Fruit fly (Drosophila melanogaster) whole organism, embryonic: Measurements from ENCODE around the gene Chrac-14.

ENCODE experiments used
- Antp ChIP-seq: fragments of 200-800 bp; sonication (Bioruptor generic); optimal IDR thresholded peaks from 3 replicates; lab custom pipeline; 2016; ENCODE audit warnings: missing biosample characterization, missing genetic modification characterization
- Awh ChIP-seq: fragments of 200-800 bp; sonication (Bioruptor generic); IDR thresholded peaks from 2 replicates; pipeline ENCODE4, ENCODE4 v1.3.6; 2022; ENCODE audit warnings: missing biosample characterization, missing genetic modification characterization
- CG1024 ChIP-seq: fragments of 200-800 bp; sonication (Bioruptor generic); IDR thresholded peaks from 2 replicates; pipeline ENCODE4 v1.3.6; 2022; ENCODE audit warnings: missing biosample characterization, missing genetic modification characterization
- CG11093 ChIP-seq: fragments of 200-800 bp; sonication (Bioruptor generic); IDR thresholded peaks from 3 replicates; pipeline ENCODE4 v1.3.6; 2022; ENCODE audit warnings: missing biosample characterization, missing genetic modification characterization
- CG11560 ChIP-seq: fragments of 200-800 bp; sonication (Bioruptor generic); IDR thresholded peaks from 3 replicates; pipeline ENCODE4 v1.3.6; 2022; ENCODE audit warnings: missing biosample characterization, missing genetic modification characterization
- CG12219 ChIP-seq: fragments of 200-800 bp; sonication (Bioruptor generic); optimal IDR thresholded peaks from 3 replicates; lab custom pipeline; 2018; ENCODE audit warnings: missing biosample characterization, mild to moderate bottlenecking, missing genetic modification characterization
- CG1233 ChIP-seq: fragments of 200-800 bp; sonication (Bioruptor generic); optimal IDR thresholded peaks from 4 replicates; lab custom pipeline; 2018; ENCODE audit warnings: missing biosample characterization, mild to moderate bottlenecking, missing genetic modification characterization
- CG12769 ChIP-seq: fragments of 200-800 bp; sonication (Bioruptor generic); optimal IDR thresholded peaks from 2 replicates; lab custom pipeline; 2019; ENCODE audit warnings: missing biosample characterization, mild to moderate bottlenecking, missing genetic modification characterization, moderate library complexity
- CG13424 ChIP-seq: fragments of 200-800 bp; sonication (Bioruptor generic); optimal IDR thresholded peaks from 2 replicates; lab custom pipeline; 2019; ENCODE audit warnings: missing biosample characterization, mild to moderate bottlenecking, missing genetic modification characterization, moderate library complexity
- CG18262 ChIP-seq: fragments of 200-800 bp; optimal IDR thresholded peaks from 3 replicates; lab custom pipeline; 2019; ENCODE audit warnings: missing biosample characterization, mild to moderate bottlenecking, missing genetic modification characterization, moderate library complexity
- CG18764 ChIP-seq: fragments of 200-800 bp; sonication (Bioruptor generic); optimal IDR thresholded peaks from 3 replicates; lab custom pipeline; 2016; ENCODE audit warnings: missing biosample characterization, missing genetic modification characterization
- CG3065 ChIP-seq: fragments of 200-800 bp; sonication (Bioruptor generic); optimal IDR thresholded peaks from 2 replicates; lab custom pipeline; 2016; ENCODE audit warnings: missing biosample characterization, missing genetic modification characterization
- CG31224 ChIP-seq: fragments of 200-800 bp; sonication (Bioruptor generic); IDR thresholded peaks from 2 replicates; pipeline ENCODE4 v1.3.6; 2022; ENCODE audit warnings: missing biosample characterization, missing genetic modification characterization
- CG33213 ChIP-seq: fragments of 200-800 bp; sonication (Bioruptor generic); optimal IDR thresholded peaks from 3 replicates; lab custom pipeline; 2016; ENCODE audit warnings: missing biosample characterization, missing genetic modification characterization
- CG34376 ChIP-seq: fragments of 200-800 bp; sonication (Bioruptor generic); optimal IDR thresholded peaks from 2 replicates; lab custom pipeline; 2018; ENCODE audit warnings: missing biosample characterization, mild to moderate bottlenecking, missing genetic modification characterization
- CG3847 ChIP-seq: fragments of 200-800 bp; sonication (Bioruptor generic); IDR thresholded peaks from 2 replicates; pipeline ENCODE4 v1.3.6; 2022; ENCODE audit warnings: missing biosample characterization, missing genetic modification characterization
- CG4424 ChIP-seq: fragments of 200-800 bp; sonication (Bioruptor generic); optimal IDR thresholded peaks from 3 replicates; lab custom pipeline; 2016; ENCODE audit warnings: missing biosample characterization, missing genetic modification characterization
- CG6854 ChIP-seq: fragments of 200-800 bp; sonication (Bioruptor generic); optimal IDR thresholded peaks from 3 replicates; lab custom pipeline; 2017; ENCODE audit warnings: missing biosample characterization, mild to moderate bottlenecking, missing genetic modification characterization
- CG7271 ChIP-seq: fragments of 200-800 bp; sonication (Bioruptor generic); optimal IDR thresholded peaks from 2 replicates; lab custom pipeline; 2018; ENCODE audit warnings: missing biosample characterization, mild to moderate bottlenecking, missing genetic modification characterization, moderate library complexity
- CG7839 ChIP-seq: fragments of 200-800 bp; sonication (Bioruptor generic); optimal IDR thresholded peaks from 3 replicates; lab custom pipeline; 2018; ENCODE audit warnings: missing biosample characterization, mild to moderate bottlenecking, missing genetic modification characterization, moderate library complexity
- CG7987 ChIP-seq: fragments of 200-800 bp; sonication (Bioruptor generic); optimal IDR thresholded peaks from 2 replicates; lab custom pipeline; 2018; ENCODE audit warnings: missing biosample characterization, mild to moderate bottlenecking, missing genetic modification characterization, moderate library complexity
- CG9817 ChIP-seq: fragments of 200-800 bp; sonication (Bioruptor generic); optimal IDR thresholded peaks from 2 replicates; lab custom pipeline; 2018; ENCODE audit warnings: missing biosample characterization, mild to moderate bottlenecking, missing genetic modification characterization, moderate library complexity
- Doc2 ChIP-seq: fragments of 200-800 bp; sonication (Bioruptor generic); IDR thresholded peaks from 2 replicates; pipeline ENCODE4 v1.3.6; 2022; ENCODE audit warnings: missing biosample characterization, missing genetic modification characterization
- Hr3 ChIP-seq: fragments of 200-800 bp; sonication (Bioruptor generic); optimal IDR thresholded peaks from 3 replicates; lab custom pipeline; 2016; ENCODE audit warnings: missing biosample characterization, missing genetic modification characterization
- Hr39 ChIP-seq: fragments of >200 bp; optimal IDR thresholded peaks from 2 replicates; lab custom pipeline; 2017
- Hsf ChIP-seq: fragments of 200-800 bp; sonication (Bioruptor generic); optimal IDR thresholded peaks from 3 replicates; lab custom pipeline; 2016; ENCODE audit warnings: missing biosample characterization, missing genetic modification characterization
- Kr ChIP-seq: fragments of 200-800 bp; sonication (Bioruptor generic); optimal IDR thresholded peaks from 2 replicates; lab custom pipeline; 2017; ENCODE audit warnings: missing biosample characterization, mild to moderate bottlenecking, missing genetic modification characterization
- NC2β ChIP-seq: fragments of 200-800 bp; sonication (Bioruptor generic); optimal IDR thresholded peaks from 2 replicates; lab custom pipeline; 2016; ENCODE audit warnings: missing biosample characterization, missing genetic modification characterization
- Nf-YA ChIP-seq: fragments of 200-800 bp; sonication (Bioruptor generic); IDR thresholded peaks from 2 replicates; pipeline ENCODE4 v1.3.6; 2022; ENCODE audit warnings: missing biosample characterization, missing genetic modification characterization
- Nf-YC ChIP-seq: fragments of 200-800 bp; optimal IDR thresholded peaks from 3 replicates; lab custom pipeline; 2019; ENCODE audit warnings: missing biosample characterization, mild to moderate bottlenecking, missing genetic modification characterization, moderate library complexity
- Rx ChIP-seq: fragments of 200-800 bp; sonication (Bioruptor generic); IDR thresholded peaks from 2 replicates; pipeline ENCODE4 v1.3.6; 2022; ENCODE audit warnings: missing biosample characterization, missing genetic modification characterization
- Sry-β ChIP-seq: fragments of 200-800 bp; sonication (Bioruptor generic); optimal IDR thresholded peaks from 2 replicates; lab custom pipeline; 2018; ENCODE audit warnings: missing biosample characterization, mild to moderate bottlenecking, missing genetic modification characterization, moderate library complexity
- Trl ChIP-seq, 3 experiments: fragments of >200 bp in 2 of 3; fragments of 200-800 bp in 1 of 3; sonication (Bioruptor generic) in 1 of 3; optimal IDR thresholded peaks; 2 replicates in 1 of 3; 3 replicates in 2 of 3; lab custom pipeline; 2016 to 2017; ENCODE audit warnings: missing biosample characterization in 1 of 3, missing genetic modification characterization in 1 of 3
- ato ChIP-seq: fragments of 200-800 bp; sonication (Bioruptor generic); IDR thresholded peaks from 2 replicates; pipeline ENCODE4 v1.3.6; 2022; ENCODE audit warnings: missing biosample characterization, missing genetic modification characterization; ENCODE audit not compliant: partially characterized antibody
- chm ChIP-seq: fragments of 200-800 bp; sonication (Bioruptor generic); IDR thresholded peaks from 2 replicates; pipeline ENCODE4 v1.3.6; 2022; ENCODE audit warnings: missing biosample characterization, missing genetic modification characterization
- danr ChIP-seq: fragments of 200-800 bp; sonication (Bioruptor generic); IDR thresholded peaks from 2 replicates; pipeline ENCODE4 v1.3.6; 2022; ENCODE audit warnings: missing biosample characterization, missing genetic modification characterization
- ems ChIP-seq: fragments of 200-800 bp; sonication (Bioruptor generic); optimal IDR thresholded peaks from 3 replicates; lab custom pipeline; 2016; ENCODE audit warnings: missing biosample characterization, missing genetic modification characterization
- eyg ChIP-seq: fragments of 200-800 bp; sonication (Bioruptor generic); optimal IDR thresholded peaks from 3 replicates; lab custom pipeline; 2016; ENCODE audit warnings: missing biosample characterization, missing genetic modification characterization
- her ChIP-seq: fragments of 200-800 bp; sonication (Bioruptor generic); optimal IDR thresholded peaks from 2 replicates; lab custom pipeline; 2016; ENCODE audit warnings: missing biosample characterization, missing genetic modification characterization
- mld ChIP-seq: fragments of 200-800 bp; sonication (Bioruptor generic); IDR thresholded peaks from 3 replicates; pipeline ENCODE4 v1.3.6; 2022; ENCODE audit warnings: missing biosample characterization, missing genetic modification characterization; ENCODE audit not compliant: partially characterized antibody
- nmo ChIP-seq: fragments of 200-800 bp; sonication (Bioruptor generic); optimal IDR thresholded peaks from 2 replicates; lab custom pipeline; 2018; ENCODE audit warnings: missing biosample characterization, mild to moderate bottlenecking, missing genetic modification characterization, moderate library complexity
- org-1 ChIP-seq: fragments of 200-800 bp; sonication (Bioruptor generic); optimal IDR thresholded peaks from 2 replicates; lab custom pipeline; 2017; ENCODE audit warnings: missing biosample characterization, missing genetic modification characterization
- phol ChIP-seq: fragments of 200-800 bp; sonication (Bioruptor generic); optimal IDR thresholded peaks from 3 replicates; lab custom pipeline; 2018; ENCODE audit warnings: missing biosample characterization, mild to moderate bottlenecking, missing genetic modification characterization, moderate library complexity
- pnt ChIP-seq: fragments of 200-800 bp; sonication (Bioruptor generic); optimal IDR thresholded peaks from 3 replicates; lab custom pipeline; 2016; ENCODE audit warnings: missing biosample characterization, missing genetic modification characterization
- pum ChIP-seq: fragments of 200-800 bp; sonication (Bioruptor generic); optimal IDR thresholded peaks from 2 replicates; lab custom pipeline; 2016; ENCODE audit warnings: missing biosample characterization, missing genetic modification characterization
- repo ChIP-seq: fragments of 200-800 bp; sonication (Bioruptor generic); optimal IDR thresholded peaks from 2 replicates; lab custom pipeline; 2016; ENCODE audit warnings: missing biosample characterization, missing genetic modification characterization
- rib ChIP-seq: fragments of 200-800 bp; sonication (Bioruptor generic); IDR thresholded peaks from 2 replicates; pipeline ENCODE4 v1.3.6; 2022; ENCODE audit warnings: missing biosample characterization, missing genetic modification characterization
- stc ChIP-seq: fragments of 200-800 bp; sonication (Bioruptor generic); IDR thresholded peaks from 2 replicates; pipeline ENCODE4 v1.3.6; 2022; ENCODE audit warnings: missing biosample characterization, missing genetic modification characterization
- vvl ChIP-seq: fragments of 200-800 bp; sonication (Bioruptor generic); IDR thresholded peaks from 2 replicates; pipeline ENCODE4 v1.3.6; 2022; ENCODE audit warnings: missing biosample characterization, missing genetic modification characterization

The Chrac-14 gene

DNA sequence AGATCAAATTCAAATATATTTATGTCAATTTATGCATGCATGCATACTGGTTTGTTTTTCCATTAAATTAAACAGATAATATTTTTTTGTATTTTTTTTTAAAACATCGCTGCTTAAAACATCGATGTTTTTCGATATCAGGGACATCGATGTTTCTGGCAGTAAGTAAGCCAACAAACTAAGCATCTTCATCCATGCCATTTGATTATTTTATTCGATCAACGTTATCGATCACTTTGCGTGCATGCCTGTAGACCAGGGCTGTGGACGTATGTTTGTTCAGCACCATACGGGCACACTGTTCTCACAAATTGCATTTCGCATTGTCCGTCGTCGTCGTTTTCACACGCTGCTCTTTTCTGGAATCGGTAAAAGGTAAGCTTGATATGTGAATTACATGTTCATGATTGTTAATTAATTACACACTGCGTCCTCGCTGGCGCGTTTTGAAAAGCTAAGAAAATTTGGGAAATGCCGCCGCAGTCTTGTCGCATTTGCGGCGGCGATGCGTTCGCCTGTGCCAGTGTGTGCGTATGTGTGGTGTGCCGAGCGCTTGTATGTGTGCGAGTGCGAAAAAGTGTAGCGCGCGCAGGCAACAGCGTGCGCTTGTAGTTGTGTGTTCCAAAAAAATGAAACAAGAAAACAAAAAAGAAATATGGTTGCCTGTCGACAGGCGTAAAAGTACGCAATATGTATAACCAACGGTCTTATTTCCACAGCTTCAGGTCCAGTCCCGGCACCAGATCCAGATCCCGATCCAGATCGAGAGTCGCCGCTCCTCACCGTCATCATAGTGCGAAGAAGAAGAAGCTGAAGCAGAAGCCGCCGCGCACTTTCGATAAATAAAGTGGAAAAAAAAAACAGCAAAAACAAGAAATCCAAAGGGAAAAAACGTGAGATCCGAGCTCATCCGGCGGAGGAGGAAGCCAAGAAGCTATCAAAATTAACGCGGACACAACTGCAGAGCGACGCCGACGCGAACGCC lies 33.6 kb upstream of the Chrac-14 start, which contains the start of gene emb (continued):
- TF ChIP-seq org-1 (GFP tag; lab: Kevin White, UChicago) (no peak), her (GFP tag; lab: Kevin White, UChicago) (peak; percentile 38), Antp (peak; percentile 59), stc (GFP tag; lab: Robert Waterston, UW) (no peak), CG3065 (GFP tag; lab: Kevin White, UChicago) (no peak), pum (GFP tag; lab: Kevin White, UChicago) (peak; percentile 21), Awh (GFP tag; lab: Robert Waterston, UW) (no peak), CG4424 (peak; percentile 73), Trl (optimal IDR thresholded peaks at IDR 0.05; lab: Kevin White, UChicago) (no peak), Trl (GFP tag; optimal IDR thresholded peaks at IDR 0.05; lab: Kevin White, UChicago) (peak; percentile 50), ato (GFP tag; lab: Robert Waterston, UW) (peak; percentile 99), CG12769 (no peak), CG13424 (tag; lab: Kevin White, UChicago) (peak; percentile 26), Rx (GFP tag; lab: Robert Waterston, UW) (0 out of 2 replicates have a peak, but pooled peaks have one; percentile 25), Kr (GFP tag; lab: Kevin White, UChicago) (no peak), Doc2 (GFP tag; lab: Robert Waterston, UW) (no peak), CG11560 (tag; lab: Robert Waterston, UW) (peak; percentile 99), CG33213 (GFP tag; lab: Kevin White, UChicago) (peak; percentile 89), CG31224 (GFP tag; lab: Robert Waterston, UW) (no peak), CG1233 (GFP tag; lab: Kevin White, UChicago) (peak; percentile 40), pnt (no peak), CG9817 (tag; lab: Kevin White, UChicago) (peak; percentile 29), Sry-β (GFP tag; lab: Kevin White, UChicago) (peak; percentile 3), CG18764 (GFP tag; lab: Kevin White, UChicago) (peak; percentile 29), eyg (GFP tag; lab: Kevin White, UChicago) (peak; percentile 29), phol (tag; lab: Kevin White, UChicago) (peak; percentile 68), CG34376 (GFP tag; lab: Kevin White, UChicago) (peak; percentile 24), CG7271 (tag; lab: Kevin White, UChicago) (no peak), Hr39 (lab: Kevin White, UChicago) (no peak), ems (GFP tag; lab: Kevin White, UChicago) (peak; percentile 41), rib (GFP tag; lab: Robert Waterston, UW) (peak; percentile 75), CG18262 (tag; lab: Kevin White, UChicago) (peak; percentile 42), mld (GFP tag; lab: Robert Waterston, UW) (peak; percentile 99), CG1024 (GFP tag; lab: Robert Waterston, UW) (no peak), Nf-YC (tag; lab: Kevin White, UChicago) (no peak), NC2β (GFP tag; lab: Kevin White, UChicago) (peak; percentile 47), Nf-YA (GFP tag; lab: Robert Waterston, UW) (no peak), danr (GFP tag; lab: Robert Waterston, UW) (no peak), Hsf (GFP tag; lab: Kevin White, UChicago) (peak; percentile 40), nmo (GFP tag; lab: Kevin White, UChicago) (peak; percentile 77), repo (peak; percentile 19), CG11093 (GFP tag; lab: Robert Waterston, UW) (no peak), Hr3 (GFP tag; lab: Kevin White, UChicago) (peak; percentile 43), CG12219 (GFP tag; lab: Kevin White, UChicago) (peak; percentile 0), CG7839 (tag; lab: Kevin White, UChicago) (no peak), CG7987 (GFP tag; lab: Kevin White, UChicago) (peak; percentile 57), CG6854 (GFP tag; lab: Kevin White, UChicago) (no peak), vvl (peak; percentile 55), CG3847 (GFP tag; lab: Robert Waterston, UW) (peak; percentile 59), chm (GFP tag; lab: Robert Waterston, UW) (peak; percentile 17; the same call in 1 of the 2 replicates)
